Worm (Caenorhabditis elegans): ENCODE results near the gene sre-12.

DNA sequence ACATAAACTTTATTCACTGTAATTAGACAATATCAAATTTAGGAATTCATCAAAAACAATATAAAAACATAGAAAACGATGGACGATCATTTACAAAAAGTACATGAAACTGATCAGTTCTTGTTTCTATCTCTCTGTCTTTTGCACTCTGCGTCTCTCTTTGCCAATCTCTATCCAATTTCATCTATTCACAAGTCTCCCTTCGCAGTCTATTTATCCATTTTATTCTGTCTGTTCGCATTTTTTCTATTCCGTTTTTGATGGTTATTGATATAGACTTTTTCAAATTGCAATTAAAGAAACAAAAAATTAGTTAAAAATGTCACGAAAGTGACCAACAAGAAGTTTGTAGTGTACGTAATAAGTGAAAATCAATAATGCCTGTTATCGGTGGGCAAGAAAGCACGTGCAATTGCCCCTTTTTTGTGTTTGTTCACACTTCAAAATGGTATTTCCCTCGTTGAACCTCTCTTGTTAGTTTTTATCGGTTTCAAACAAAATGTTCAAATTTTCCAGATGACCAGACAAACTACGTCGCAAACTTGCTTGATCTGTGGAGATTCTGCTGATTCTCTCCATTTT lies 19.5 kb upstream of the sre-12 start, which contains the start of gene nhr-42:
- TF ChIP-seq ama-1 (optimal IDR thresholded peaks at IDR 0.05) (no peak), flt-1 (GFP tag; IDR thresholded peaks at IDR 0.05) (no peak), tbx-37 (GFP tag; conservative IDR thresholded peaks at IDR 0.05) (no peak), tbx-11 (GFP tag; IDR thresholded peaks at IDR 0.05) (no peak), tra-4 (tag; optimal IDR thresholded peaks at IDR 0.05) (no peak), ceh-13 (GFP tag; optimal IDR thresholded peaks at IDR 0.05) (no peak), ceh-36 (tag; optimal IDR thresholded peaks at IDR 0.05) (no peak), B0310.2 (tag; optimal IDR thresholded peaks at IDR 0.05) (no peak)

All from whole organism, early embryonic.